Fruit fly (Drosophila melanogaster) Kc167 (cell line): ENCODE results near the gene Plzf.

ENCODE experiments used
- Myc ChIP-seq: fragments of >200 bp; optimal IDR thresholded peaks from 2 replicates; lab custom pipeline; 2017; ENCODE audit warnings: missing external identifiers
- Sin3A ChIP-seq: fragments of >200 bp; optimal IDR thresholded peaks from 2 replicates; lab custom pipeline; 2018; ENCODE audit warnings: missing external identifiers
- h ChIP-seq: fragments of >200 bp; optimal IDR thresholded peaks from 3 replicates; lab custom pipeline; 2018; ENCODE audit warnings: missing external identifiers
- insv ChIP-seq: fragments of >200 bp; optimal IDR thresholded peaks from 3 replicates; lab custom pipeline; 2018; ENCODE audit warnings: missing external identifiers
- psq ChIP-seq: fragments of >200 bp; optimal IDR thresholded peaks from 2 replicates; lab custom pipeline; 2017; ENCODE audit warnings: missing external identifiers
- ttk ChIP-seq: sonication (Bioruptor generic); optimal IDR thresholded peaks from 2 replicates; lab custom pipeline; 2017; ENCODE audit warnings: missing external identifiers

Plzf gene

DNA sequence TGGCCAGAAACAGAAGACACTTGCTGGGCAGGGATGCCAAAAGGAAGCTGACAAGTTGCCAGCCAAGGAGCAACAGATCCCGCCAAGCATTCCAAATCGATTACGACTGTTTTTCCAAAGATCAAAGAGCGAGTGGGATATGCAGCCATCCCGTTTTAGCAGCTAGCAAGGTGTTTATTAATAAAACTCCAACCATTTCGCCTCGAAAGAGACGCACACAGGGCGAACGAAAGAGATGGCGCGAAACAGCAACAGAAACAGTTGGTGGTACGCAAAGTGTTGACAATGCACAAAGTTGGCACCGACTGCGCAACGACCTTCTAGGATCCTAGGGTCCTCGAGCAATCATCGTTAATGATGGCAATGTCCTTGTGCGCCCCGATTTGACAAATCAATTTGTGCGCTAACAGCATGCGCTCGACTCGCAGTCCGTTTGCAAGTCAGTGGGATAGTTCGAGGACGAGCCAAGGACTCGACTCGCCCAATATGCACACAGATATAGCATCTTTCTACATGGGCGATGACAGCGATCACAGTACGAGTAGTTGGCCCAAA is 31.2 kb upstream of the Plzf start:
- TF ChIP-seq Myc, result no peak
- no peak for TF ChIP-seq Sin3A (lab: Kevin White, UChicago)
- no peak for TF ChIP-seq h (lab: Kevin White, UChicago)
- TF ChIP-seq psq (lab: Kevin White, UChicago), result no peak
- TF ChIP-seq ttk (lab: Kevin White, UChicago), result no peak
- TF ChIP-seq insv (lab: Kevin White, UChicago), result no peak

- TF ChIP-seq ttk (lab: Kevin White, UChicago) (no peak), insv (lab: Kevin White, UChicago) (no peak), Sin3A (lab: Kevin White, UChicago) (no peak), h (lab: Kevin White, UChicago) (no peak), Myc (no peak), psq (lab: Kevin White, UChicago) (no peak)
These were observed 30.0 kb upstream of the Plzf start for dm6 chr2L:12078695-12079094.

DNA sequence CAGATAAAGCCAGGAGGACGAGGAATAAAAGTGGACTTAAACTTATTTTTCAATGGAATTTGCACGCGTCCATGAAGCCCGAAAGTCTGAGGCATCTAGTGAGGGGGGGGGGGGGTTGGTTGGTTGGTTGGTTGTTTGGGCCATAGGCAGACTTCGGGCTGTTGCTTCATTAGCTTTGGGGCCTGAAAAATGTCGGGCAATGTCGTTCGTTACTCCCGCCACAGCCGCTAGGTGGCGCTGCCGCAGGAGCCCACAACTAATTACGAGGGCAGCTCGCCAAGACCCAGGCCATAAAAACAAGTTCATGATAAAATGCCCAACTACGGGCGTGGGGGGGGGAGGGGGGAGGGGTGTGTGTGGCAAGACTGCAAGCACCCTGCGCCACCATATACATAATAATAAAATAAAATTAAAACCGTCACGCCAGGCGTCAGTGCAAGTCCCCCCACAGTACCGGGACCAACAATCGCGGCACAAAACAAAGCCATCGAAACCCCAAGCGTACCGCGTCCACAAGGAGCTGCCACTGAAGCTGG is 29.5 kb upstream of the Plzf start:
- TF ChIP-seq Sin3A (lab: Kevin White, UChicago) (no peak), insv (lab: Kevin White, UChicago) (no peak), ttk (lab: Kevin White, UChicago) (no peak), psq (lab: Kevin White, UChicago) (no peak), h (lab: Kevin White, UChicago) (no peak), Myc (no peak)

DNA sequence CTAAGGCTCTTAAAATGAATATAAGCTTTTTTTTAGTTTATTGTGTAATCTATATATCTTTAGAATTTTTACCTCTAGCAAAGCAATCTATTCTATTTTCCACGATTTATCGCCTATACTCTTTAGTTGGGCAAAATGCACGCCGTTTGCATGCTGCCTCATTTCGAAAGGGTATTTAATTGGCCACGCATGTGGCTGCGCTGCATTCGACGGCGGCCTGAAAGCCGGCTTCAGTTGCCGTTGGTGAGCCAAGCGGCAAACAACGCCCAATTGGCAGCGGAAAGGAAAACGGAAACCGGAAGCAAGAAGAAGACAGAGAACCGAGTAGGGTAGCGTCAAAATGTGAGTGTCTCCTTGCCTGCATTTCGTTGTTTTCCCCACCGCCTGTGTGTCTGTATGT is 27.1 kb upstream of the Plzf start, which contains the start of gene CG14947:
CG14947 (plus strand) TSS at position 251 of the 400 bp plus-strand sequence.
- TF ChIP-seq ttk (lab: Kevin White, UChicago) (no peak), psq (lab: Kevin White, UChicago) (no peak), Myc (no peak), Sin3A (lab: Kevin White, UChicago) (no peak), h (lab: Kevin White, UChicago) (no peak), insv (lab: Kevin White, UChicago) (no peak)

dm6 chr2L:12066617-12067251 is 18.0 kb upstream of the Plzf start, which contains the start of gene firl:
Gene firl (minus strand): TSS chr2L:12066775.
- TF ChIP-seq insv (lab: Kevin White, UChicago) (no peak), ttk (lab: Kevin White, UChicago) (no peak), Sin3A (lab: Kevin White, UChicago) (no peak), Myc (no peak), psq (lab: Kevin White, UChicago) (no peak), h (lab: Kevin White, UChicago) (no peak)

dm6 chr2L:12065683-12066386 is 17.1 kb upstream of the Plzf start:
- TF ChIP-seq Myc (no peak), ttk (lab: Kevin White, UChicago) (no peak), Sin3A (lab: Kevin White, UChicago) (no peak), h (lab: Kevin White, UChicago) (no peak), psq (lab: Kevin White, UChicago) (no peak), insv (lab: Kevin White, UChicago) (no peak)

DNA sequence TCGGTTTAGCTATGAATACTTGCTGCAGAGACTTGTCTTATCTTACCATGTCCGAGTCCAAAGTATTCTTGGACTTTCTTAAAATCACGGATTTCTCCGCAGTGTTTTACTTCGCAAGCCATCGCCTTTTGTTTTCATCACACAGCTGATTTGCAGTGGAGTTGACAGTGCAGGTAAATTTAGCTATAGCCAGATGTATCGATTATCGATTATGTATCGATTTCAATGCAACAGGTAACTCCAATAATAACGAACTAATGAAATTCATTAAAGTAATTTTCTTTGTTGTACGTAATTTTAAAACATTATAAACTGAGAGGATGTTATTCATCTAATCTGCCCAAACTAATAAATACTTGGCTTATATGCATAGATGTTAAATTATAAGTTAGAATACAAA is 14.3 kb upstream of the Plzf start, which contains the start of gene Rab3-GAP:
Rab3-GAP (minus strand) TSS at position 150 of the 400 bp plus-strand sequence.
- TF ChIP-seq psq (lab: Kevin White, UChicago) (no peak), Myc (no peak), Sin3A (lab: Kevin White, UChicago) (no peak), insv (lab: Kevin White, UChicago) (no peak), h (lab: Kevin White, UChicago) (no peak), ttk (lab: Kevin White, UChicago) (no peak)

- TF ChIP-seq insv (lab: Kevin White, UChicago) (no peak), psq (lab: Kevin White, UChicago) (no peak), Myc (no peak), h (lab: Kevin White, UChicago) (no peak), Sin3A (lab: Kevin White, UChicago) (no peak), ttk (lab: Kevin White, UChicago) (no peak)
These were observed 7.2 kb upstream of the Plzf start, which contains the start of the genes JhI-21, RpL7-like and CG34164 for dm6 chr2L:12055837-12056388. Gene JhI-21 (minus strand): TSS chr2L:12056042. Gene RpL7-like (plus strand): TSS chr2L:12056326. Gene CG34164 (plus strand): TSS chr2L:12056348.

DNA sequence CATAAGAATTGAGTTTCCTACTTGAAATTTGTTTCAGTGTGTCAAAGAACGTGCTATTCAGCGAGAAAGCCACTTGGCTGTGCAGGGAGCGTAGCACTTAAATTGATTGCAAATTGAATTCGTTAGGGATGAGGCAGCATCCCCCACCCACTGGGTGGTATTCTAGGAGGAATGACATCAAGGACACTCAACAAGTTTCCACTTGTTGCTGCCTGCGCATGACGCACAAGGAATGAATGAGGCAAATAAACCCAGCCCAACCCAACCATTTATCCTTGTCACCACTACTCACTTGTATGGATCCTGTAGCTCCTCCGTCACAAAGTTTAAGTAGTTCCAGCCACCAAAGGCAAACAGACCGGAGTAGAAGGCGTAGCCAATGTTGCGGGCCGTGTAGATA is 4.6 kb upstream of the Plzf start:
- TF ChIP-seq psq (lab: Kevin White, UChicago), result no peak
- no peak for TF ChIP-seq insv (lab: Kevin White, UChicago)
- no peak for TF ChIP-seq h (lab: Kevin White, UChicago)
- TF ChIP-seq Myc, result no peak
- TF ChIP-seq ttk (lab: Kevin White, UChicago), result no peak
- no peak for TF ChIP-seq Sin3A (lab: Kevin White, UChicago)

- TF ChIP-seq Sin3A (lab: Kevin White, UChicago) (no peak), Myc (no peak), psq (lab: Kevin White, UChicago) (no peak), ttk (lab: Kevin White, UChicago) (no peak), h (lab: Kevin White, UChicago) (no peak), insv (lab: Kevin White, UChicago) (no peak)
These were observed 415 bp upstream of the Plzf start, which contains the start of gene PLCXD for dm6 chr2L:12049133-12049532. Gene PLCXD (plus strand): TSS chr2L:12049418.

DNA sequence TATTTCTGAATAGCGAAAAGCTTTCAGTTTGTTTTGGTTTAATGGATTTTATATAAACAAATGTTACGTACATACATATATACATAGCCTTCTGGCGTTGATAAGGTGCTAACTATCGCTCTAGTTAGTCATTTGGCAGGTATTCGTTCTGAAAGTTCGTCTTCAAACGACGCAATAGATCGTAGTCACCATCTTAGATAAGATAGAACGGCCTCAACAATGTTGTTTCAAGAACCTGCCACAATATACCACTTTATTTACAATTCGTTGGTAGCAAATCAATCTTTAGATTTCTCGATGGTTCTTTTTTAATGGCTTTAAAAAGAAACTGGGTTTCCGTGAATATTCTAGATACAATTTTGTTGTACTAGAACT is 1.9 kb downstream of the Plzf start:
- TF ChIP-seq Sin3A (lab: Kevin White, UChicago) (no peak), Myc (no peak), ttk (lab: Kevin White, UChicago) (no peak), h (lab: Kevin White, UChicago) (no peak), psq (lab: Kevin White, UChicago) (no peak), insv (lab: Kevin White, UChicago) (no peak)
